Fruit fly (Drosophila melanogaster) whole organism, embryonic: ENCODE measurements around the gene gdl.

Experiments
- Ada2b ChIP-seq: fragments of 200-800 bp; sonication (Bioruptor generic); IDR thresholded peaks from 2 replicates; pipeline ENCODE4 v1.3.6; 2022; ENCODE audit warnings: missing biosample characterization, missing genetic modification characterization
- Bgb ChIP-seq: fragments of 200-800 bp; sonication (Bioruptor generic); IDR thresholded peaks from 2 replicates; pipeline ENCODE4 v1.3.6; 2022; ENCODE audit warnings: missing biosample characterization, missing genetic modification characterization; ENCODE audit not compliant: partially characterized antibody
- CG1024 ChIP-seq: fragments of 200-800 bp; sonication (Bioruptor generic); IDR thresholded peaks from 2 replicates; pipeline ENCODE4 v1.3.6; 2022; ENCODE audit warnings: missing biosample characterization, missing genetic modification characterization
- CG10979 ChIP-seq: fragments of 200-800 bp; sonication (Bioruptor generic); optimal IDR thresholded peaks from 2 replicates; lab custom pipeline; 2018; ENCODE audit warnings: missing biosample characterization, mild to moderate bottlenecking, missing genetic modification characterization, moderate library complexity
- CG11247 ChIP-seq: fragments of 200-800 bp; sonication (Bioruptor generic); IDR thresholded peaks from 2 replicates; pipeline ENCODE4 v1.3.6; 2022; ENCODE audit warnings: missing biosample characterization, missing genetic modification characterization
- CG11504 ChIP-seq: fragments of 200-800 bp; sonication (Bioruptor generic); optimal IDR thresholded peaks from 3 replicates; lab custom pipeline; 2019; ENCODE audit warnings: missing biosample characterization, mild to moderate bottlenecking, missing genetic modification characterization, moderate library complexity
- CG12299 ChIP-seq: fragments of 200-800 bp; sonication (Bioruptor generic); optimal IDR thresholded peaks from 2 replicates; lab custom pipeline; 2018; ENCODE audit warnings: missing biosample characterization, mild to moderate bottlenecking, missing genetic modification characterization
- CG12769 ChIP-seq: fragments of 200-800 bp; sonication (Bioruptor generic); optimal IDR thresholded peaks from 2 replicates; lab custom pipeline; 2019; ENCODE audit warnings: missing biosample characterization, mild to moderate bottlenecking, missing genetic modification characterization, moderate library complexity
- CG14050 ChIP-seq: fragments of 200-800 bp; sonication (Bioruptor generic); IDR thresholded peaks from 3 replicates; pipeline ENCODE4 v1.3.6; 2022; ENCODE audit warnings: missing biosample characterization, missing genetic modification characterization
- CG14710 ChIP-seq: fragments of 200-800 bp; sonication (Bioruptor generic); optimal IDR thresholded peaks from 3 replicates; lab custom pipeline; 2019; ENCODE audit warnings: missing biosample characterization, mild to moderate bottlenecking, missing genetic modification characterization, moderate library complexity
- CG16779 ChIP-seq: fragments of 200-800 bp; sonication (Bioruptor generic); IDR thresholded peaks from 2 replicates; pipeline ENCODE4 v1.3.6; 2022; ENCODE audit warnings: missing biosample characterization, missing genetic modification characterization
- CG1792 ChIP-seq: fragments of 200-800 bp; sonication (Bioruptor generic); optimal IDR thresholded peaks from 2 replicates; lab custom pipeline; 2016; ENCODE audit warnings: missing biosample characterization, missing genetic modification characterization
- CG18599 ChIP-seq: fragments of 200-800 bp; sonication (Bioruptor generic); optimal IDR thresholded peaks from 3 replicates; lab custom pipeline; 2017; ENCODE audit warnings: missing biosample characterization, missing genetic modification characterization, mild to moderate bottlenecking, moderate library complexity, missing genetic modification reagents
- CG2712 ChIP-seq: fragments of 200-800 bp; optimal IDR thresholded peaks from 3 replicates; lab custom pipeline; 2019; ENCODE audit warnings: missing biosample characterization, mild to moderate bottlenecking, missing genetic modification characterization, moderate library complexity
- CG30403 ChIP-seq: fragments of 200-800 bp; sonication (Bioruptor generic); optimal IDR thresholded peaks from 3 replicates; lab custom pipeline; 2016; ENCODE audit warnings: missing biosample characterization, missing genetic modification characterization
- CG31365 ChIP-seq: fragments of 200-800 bp; sonication (Bioruptor generic); optimal IDR thresholded peaks from 2 replicates; lab custom pipeline; 2018; ENCODE audit warnings: missing biosample characterization, mild to moderate bottlenecking, missing genetic modification characterization
- CG31388 ChIP-seq: fragments of 200-800 bp; sonication (Bioruptor generic); optimal IDR thresholded peaks from 2 replicates; lab custom pipeline; 2016; ENCODE audit warnings: missing biosample characterization, missing genetic modification characterization
- CG3163 ChIP-seq: fragments of 200-800 bp; sonication (Bioruptor generic); optimal IDR thresholded peaks from 3 replicates; lab custom pipeline; 2016; ENCODE audit warnings: missing biosample characterization, missing genetic modification characterization
- CG32767 ChIP-seq: fragments of 200-800 bp; sonication (Bioruptor generic); IDR thresholded peaks from 2 replicates; pipeline ENCODE4 v1.3.6; 2022; ENCODE audit warnings: missing biosample characterization, missing genetic modification characterization
- CG3281 ChIP-seq: fragments of 200-800 bp; sonication (Bioruptor generic); optimal IDR thresholded peaks from 3 replicates; lab custom pipeline; 2017; ENCODE audit warnings: missing biosample characterization, mild to moderate bottlenecking, missing genetic modification characterization
- CG4617 ChIP-seq: fragments of 200-800 bp; sonication (Bioruptor generic); optimal IDR thresholded peaks from 3 replicates; lab custom pipeline; 2016; ENCODE audit warnings: missing biosample characterization, missing genetic modification characterization, borderline replicate concordance
- CG6254 ChIP-seq: fragments of 200-800 bp; sonication (Bioruptor generic); optimal IDR thresholded peaks from 3 replicates; lab custom pipeline; 2017; ENCODE audit warnings: mild to moderate bottlenecking, missing biosample characterization, missing genetic modification reagents, missing genetic modification characterization
- CG6689 ChIP-seq: fragments of 200-800 bp; sonication (Bioruptor generic); IDR thresholded peaks from 2 replicates; pipeline ENCODE4 v1.3.6; 2022; ENCODE audit warnings: missing biosample characterization, missing genetic modification characterization
- CG7372 ChIP-seq: fragments of 200-800 bp; sonication (Bioruptor generic); IDR thresholded peaks from 2 replicates; pipeline ENCODE4 v1.3.6; 2022; ENCODE audit warnings: missing biosample characterization, missing genetic modification characterization
- CG7928 ChIP-seq: fragments of 200-800 bp; sonication (Bioruptor generic); optimal IDR thresholded peaks from 2 replicates; lab custom pipeline; 2017; ENCODE audit warnings: missing biosample characterization, mild to moderate bottlenecking, missing genetic modification characterization
- Chrac-16 ChIP-seq: fragments of 200-800 bp; sonication (Bioruptor generic); optimal IDR thresholded peaks from 3 replicates; lab custom pipeline; 2016; ENCODE audit warnings: missing biosample characterization, missing genetic modification characterization
- CoRest ChIP-seq: fragments of 200-800 bp; sonication (Bioruptor generic); optimal IDR thresholded peaks from 3 replicates; lab custom pipeline; 2018; ENCODE audit warnings: missing biosample characterization, mild to moderate bottlenecking, missing genetic modification characterization, moderate library complexity
- D ChIP-seq, 2 experiments: fragments of 200-800 bp in 1 of 2; fragments of >200 bp in 1 of 2; sonication (Bioruptor generic) in 1 of 2; optimal IDR thresholded peaks; 2 replicates in 1 of 2; 3 replicates in 1 of 2; lab custom pipeline; 2017; ENCODE audit warnings: mild to moderate bottlenecking in 1 of 2, missing biosample characterization in 1 of 2, missing genetic modification characterization in 1 of 2, missing genetic modification reagents in 1 of 2
- D19B ChIP-seq: fragments of 200-800 bp; sonication (Bioruptor generic); optimal IDR thresholded peaks from 2 replicates; lab custom pipeline; 2017; ENCODE audit warnings: missing biosample characterization, mild to moderate bottlenecking, missing genetic modification characterization
- Dll ChIP-seq: fragments of 200-800 bp; sonication (Bioruptor generic); IDR thresholded peaks from 4 replicates; pipeline ENCODE4 v1.3.6; 2022; ENCODE audit warnings: missing biosample characterization, missing genetic modification characterization; ENCODE audit not compliant: partially characterized antibody
- Drgx ChIP-seq: fragments of 200-800 bp; sonication (Bioruptor generic); IDR thresholded peaks from 2 replicates; pipeline ENCODE4 v1.3.6; 2022; ENCODE audit warnings: missing biosample characterization, missing genetic modification characterization
- Ets65A ChIP-seq: fragments of 200-800 bp; sonication (Bioruptor generic); peaks from one replicate; lab custom pipeline; 2016; ENCODE audit warnings: missing biosample characterization, missing genetic modification characterization
- Hmx ChIP-seq: fragments of 200-800 bp; sonication (Bioruptor generic); optimal IDR thresholded peaks from 2 replicates; lab custom pipeline; 2016; ENCODE audit warnings: missing biosample characterization, missing genetic modification characterization
- Lim3 ChIP-seq: fragments of 200-800 bp; sonication (Bioruptor generic); IDR thresholded peaks from 2 replicates; pipeline ENCODE4 v1.3.6; 2022; ENCODE audit warnings: missing biosample characterization, missing genetic modification characterization
- Pdp1 ChIP-seq, 2 experiments: fragments of 200-800 bp; sonication (Bioruptor generic); optimal IDR thresholded peaks; 3 replicates each; lab custom pipeline; 2016; ENCODE audit warnings: missing biosample characterization in 2 of 2, missing genetic modification characterization in 2 of 2, mild to moderate bottlenecking in 1 of 2, moderate library complexity in 1 of 2
- Ptx1 ChIP-seq: fragments of 200-800 bp; sonication (Bioruptor generic); IDR thresholded peaks from 2 replicates; pipeline ENCODE4 v1.3.6; 2022; ENCODE audit warnings: missing biosample characterization, missing genetic modification characterization
- crol ChIP-seq: fragments of 200-800 bp; sonication (Bioruptor generic); IDR thresholded peaks from 2 replicates; pipeline ENCODE4 v1.3.6; 2022; ENCODE audit warnings: missing biosample characterization, missing genetic modification characterization
- dimm ChIP-seq: fragments of 200-800 bp; sonication (Bioruptor generic); IDR thresholded peaks from 2 replicates; pipeline ENCODE4 v1.3.6; 2022; ENCODE audit warnings: missing biosample characterization, missing genetic modification characterization
- esg ChIP-seq: fragments of 200-800 bp; sonication (Bioruptor generic); conservative IDR thresholded peaks from 2 replicates; pipeline ENCODE4 v1.3.6; 2022; ENCODE audit warnings: missing biosample characterization, missing genetic modification characterization
- gcm ChIP-seq: fragments of 200-800 bp; sonication (Bioruptor generic); optimal IDR thresholded peaks from 2 replicates; lab custom pipeline; 2019; ENCODE audit warnings: missing biosample characterization, mild to moderate bottlenecking, missing genetic modification characterization, moderate library complexity
- lmd ChIP-seq: fragments of 200-800 bp; sonication (Bioruptor generic); IDR thresholded peaks from 2 replicates; pipeline ENCODE4 v1.3.6; 2022; ENCODE audit warnings: missing biosample characterization, missing genetic modification characterization
- lola ChIP-seq, 3 experiments: fragments of >200 bp in 2 of 3; fragments of 200-800 bp in 1 of 3; sonication (Bioruptor generic) in 1 of 3; optimal IDR thresholded peaks; 2 replicates each; lab custom pipeline; 2017 to 2019; ENCODE audit warnings: missing biosample characterization in 3 of 3, missing genetic modification characterization in 3 of 3, mild to moderate bottlenecking in 1 of 3, moderate library complexity in 1 of 3
- mam ChIP-seq: fragments of 200-800 bp; sonication (Bioruptor generic); optimal IDR thresholded peaks from 3 replicates; lab custom pipeline; 2016; ENCODE audit warnings: missing biosample characterization, missing genetic modification characterization
- nom ChIP-seq: fragments of 200-800 bp; sonication (Bioruptor generic); optimal IDR thresholded peaks from 2 replicates; lab custom pipeline; 2017; ENCODE audit warnings: missing biosample characterization, missing genetic modification characterization, mild to moderate bottlenecking, moderate library complexity, missing genetic modification reagents
- peb ChIP-seq: fragments of 200-800 bp; sonication (Bioruptor generic); IDR thresholded peaks from 2 replicates; pipeline ENCODE4 v1.3.6; 2022; ENCODE audit warnings: missing biosample characterization, missing genetic modification characterization
- phol ChIP-seq: fragments of 200-800 bp; sonication (Bioruptor generic); optimal IDR thresholded peaks from 3 replicates; lab custom pipeline; 2018; ENCODE audit warnings: missing biosample characterization, mild to moderate bottlenecking, missing genetic modification characterization, moderate library complexity
- tll ChIP-seq, 2 experiments: fragments of 200-800 bp in 1 of 2; fragments of >200 bp in 1 of 2; sonication (Bioruptor generic) in 1 of 2; optimal IDR thresholded peaks; 2 replicates each; lab custom pipeline; 2017 to 2019; ENCODE audit warnings: missing biosample characterization in 2 of 2, missing genetic modification characterization in 2 of 2, mild to moderate bottlenecking in 1 of 2, moderate library complexity in 1 of 2
- vvl ChIP-seq: fragments of 200-800 bp; sonication (Bioruptor generic); IDR thresholded peaks from 2 replicates; pipeline ENCODE4 v1.3.6; 2022; ENCODE audit warnings: missing biosample characterization, missing genetic modification characterization

gdl gene

dm6 chr3L:15532368-15533030 is 23.3 kb downstream of the gdl start (continued):
- TF ChIP-seq CG6254 (GFP tag; lab: Kevin White, UChicago): peak; percentile 25
- peak; percentile 74 for TF ChIP-seq CG14710 (tag; lab: Kevin White, UChicago)
- peak; percentile 58 for TF ChIP-seq lmd (GFP tag; lab: Robert Waterston, UW)
- TF ChIP-seq Ptx1: peak; percentile 71
- TF ChIP-seq CG16779 (GFP tag; lab: Robert Waterston, UW): no peak
- peak; percentile 9; the same call in 1 of the 3 replicates for TF ChIP-seq CG14050
- TF ChIP-seq CG3281 (GFP tag; lab: Kevin White, UChicago): peak; percentile 11
- peak; percentile 73 for TF ChIP-seq vvl (GFP tag; lab: Robert Waterston, UW)
- TF ChIP-seq peb (GFP tag; lab: Robert Waterston, UW): no peak
- peak; percentile 79 for TF ChIP-seq gcm
- peak; percentile 68 for TF ChIP-seq CG12769 (tag; lab: Kevin White, UChicago)
- TF ChIP-seq CG1792 (GFP tag; lab: Kevin White, UChicago): peak; percentile 5
- no peak for TF ChIP-seq tll (GFP tag; optimal IDR thresholded peaks at IDR 0.05; lab: Kevin White, UChicago)
- peak; percentile 76 for TF ChIP-seq CG11504
- peak; percentile 1 for TF ChIP-seq Chrac-16 (GFP tag; lab: Kevin White, UChicago)
- TF ChIP-seq CG2712 (tag; lab: Kevin White, UChicago): peak; percentile 61
- no peak for TF ChIP-seq CG7928 (GFP tag; lab: Kevin White, UChicago)
- peak in 1 of 2 experiments; percentile 32 for TF ChIP-seq Pdp1 (GFP tag; optimal IDR thresholded peaks at IDR 0.05; lab: Kevin White, UChicago)
- TF ChIP-seq CG10979: peak; percentile 57
- TF ChIP-seq CG7372: peak; percentile 23; the same call in 1 of the 2 replicates
- no peak for TF ChIP-seq Lim3
- TF ChIP-seq CG31365 (tag; lab: Kevin White, UChicago): no peak
- TF ChIP-seq Bgb (GFP tag; lab: Robert Waterston, UW): peak; percentile 32; the same call in 1 of the 2 replicates
- peak; percentile 89 for TF ChIP-seq CG3163
- TF ChIP-seq phol (tag; lab: Kevin White, UChicago): peak; percentile 74
- no peak for TF ChIP-seq Dll (GFP tag; lab: Robert Waterston, UW)
- 0 out of 2 replicates have a peak, but pooled peaks have one; percentile 18 for TF ChIP-seq CG11247 (GFP tag; lab: Robert Waterston, UW)
- peak in 1 of 3 experiments; percentile 42 for TF ChIP-seq lola (GFP tag; optimal IDR thresholded peaks at IDR 0.05; lab: Kevin White, UChicago)
- peak; percentile 17 for TF ChIP-seq CoRest (tag; lab: Kevin White, UChicago)
- no peak for TF ChIP-seq CG31388
- TF ChIP-seq esg (GFP tag; lab: Robert Waterston, UW): peak; percentile 55
- peak; percentile 70 for TF ChIP-seq Drgx (GFP tag; lab: Robert Waterston, UW)
- TF ChIP-seq Ets65A: no peak
- TF ChIP-seq CG1024 (GFP tag; lab: Robert Waterston, UW): peak; percentile 29; the same call in 1 of the 2 replicates
- TF ChIP-seq Ada2b (GFP tag; lab: Robert Waterston, UW): peak; percentile 59
- no peak for TF ChIP-seq CG4617 (GFP tag; lab: Kevin White, UChicago)
- TF ChIP-seq D19B (GFP tag; lab: Kevin White, UChicago): no peak
- TF ChIP-seq Hmx (GFP tag; lab: Kevin White, UChicago): no peak
- no peak for TF ChIP-seq CG32767 (GFP tag; lab: Robert Waterston, UW)
- TF ChIP-seq mam (GFP tag; lab: Kevin White, UChicago): peak; percentile 36
- peak; percentile 76 for TF ChIP-seq crol (GFP tag; lab: Robert Waterston, UW)
- 0 out of 2 replicates have a peak, but pooled peaks have one; percentile 23 for TF ChIP-seq dimm
- TF ChIP-seq CG30403 (GFP tag; lab: Kevin White, UChicago): peak; percentile 32
- TF ChIP-seq CG6689: peak; percentile 34; the same call in 1 of the 2 replicates
- no peak for TF ChIP-seq D (optimal IDR thresholded peaks at IDR 0.05; lab: Kevin White, UChicago)
- peak; percentile 70 for TF ChIP-seq D (GFP tag; optimal IDR thresholded peaks at IDR 0.05; lab: Kevin White, UChicago)
- TF ChIP-seq CG12299 (tag; lab: Kevin White, UChicago): no peak
- TF ChIP-seq nom (GFP tag; lab: Kevin White, UChicago): peak; percentile 34
- peak; percentile 53 for TF ChIP-seq CG18599 (GFP tag; lab: Kevin White, UChicago)
